Worm (Caenorhabditis elegans): ENCODE measurements around the gene pqn-87.
"Not testable (repeated sequence)": the region's sequence is repeated elsewhere in the genome, so short reads cannot be mapped to it uniquely, and the experiment has no call there.

- TF ChIP-seq lin-39 (tag; optimal IDR thresholded peaks at IDR 0.05); unc-39 (tag; optimal IDR thresholded peaks at IDR 0.05); nhr-11 (tag; optimal IDR thresholded peaks at IDR 0.05); sma-9 (GFP tag; optimal IDR thresholded peaks at IDR 0.05); sma-9 (tag; optimal IDR thresholded peaks at IDR 0.05); mdl-1 (tag; optimal IDR thresholded peaks at IDR 0.05); nhr-10 (tag; optimal IDR thresholded peaks at IDR 0.05); zag-1 (tag; optimal IDR thresholded peaks at IDR 0.05); ztf-11 (tag; optimal IDR thresholded peaks at IDR 0.05); fos-1 (tag; optimal IDR thresholded peaks at IDR 0.05); egl-27 (tag; optimal IDR thresholded peaks at IDR 0.05); nhr-77 (tag; optimal IDR thresholded peaks at IDR 0.05); ztf-4 (tag; optimal IDR thresholded peaks at IDR 0.05); aly-2 (tag; optimal IDR thresholded peaks at IDR 0.05): not testable (repeated sequence)
Measured at ce11 chrII:12164539-12164938, 60.3 kb downstream of the pqn-87 start, which contains the start of gene Y57A10A.8.
